Fruit fly (Drosophila melanogaster): ENCODE data around the gene Spn77Bc.
A peak's percentile ranks its signal among the peaks of the same experiment; 100 is the strongest.

Gene Spn77Bc

dm6 chr3L:20393357-20393756 is 50.9 kb downstream of the Spn77Bc start, which contains the start of gene CG33969 (continued):
- TF ChIP-seq Xrp1 (GFP tag; IDR thresholded peaks at IDR 0.05) (no peak), dm (GFP tag; optimal IDR thresholded peaks at IDR 0.05) (no peak), mld (GFP tag; IDR thresholded peaks at IDR 0.05; ENCODE audit: partially characterized antibody) (no peak), Vsx1 (GFP tag; optimal IDR thresholded peaks at IDR 0.05) (peak; percentile 20), pita (GFP tag; optimal IDR thresholded peaks at IDR 0.05) (no peak), CG14014 (GFP tag; IDR thresholded peaks at IDR 0.05) (no peak), crc (GFP tag; optimal IDR thresholded peaks at IDR 0.05) (no peak), nerfin-1 (tag; optimal IDR thresholded peaks at IDR 0.05) (no peak), NFAT (GFP tag; IDR thresholded peaks at IDR 0.05) (no peak), CG14050 (GFP tag; IDR thresholded peaks at IDR 0.05) (no peak), trh (GFP tag; optimal IDR thresholded peaks at IDR 0.05) (no peak), hbn (GFP tag; IDR thresholded peaks at IDR 0.05; ENCODE audit: partially characterized antibody) (peak; percentile 32; the same call in 1 of the 2 replicates), CG15514 (GFP tag; optimal IDR thresholded peaks at IDR 0.05) (peak; percentile 42), CG15011 (GFP tag; optimal IDR thresholded peaks at IDR 0.05) (no peak), CG18476 (GFP tag; optimal IDR thresholded peaks at IDR 0.05) (no peak), hth (optimal IDR thresholded peaks at IDR 0.05) (no peak), kay (GFP tag; optimal IDR thresholded peaks at IDR 0.05) (no peak), abd-A (tag; optimal IDR thresholded peaks at IDR 0.05) (no peak), CG30020 (tag; optimal IDR thresholded peaks at IDR 0.05) (peak; percentile 9), hb (GFP tag; IDR thresholded peaks at IDR 0.05; ENCODE audit: partially characterized antibody) (no peak), Dip2 (GFP tag; IDR thresholded peaks at IDR 0.05) (no peak), Usf (GFP tag; optimal IDR thresholded peaks at IDR 0.05) (no peak), Ada2b (GFP tag; IDR thresholded peaks at IDR 0.05) (no peak), CG2678 (tag; optimal IDR thresholded peaks at IDR 0.05) (no peak), CG3065 (GFP tag; optimal IDR thresholded peaks at IDR 0.05) (no peak), unpg (GFP tag; optimal IDR thresholded peaks at IDR 0.05) (no peak), CG13287 (GFP tag; IDR thresholded peaks at IDR 0.05; ENCODE audit: partially characterized antibody) (peak; percentile 58), az2 (GFP tag; optimal IDR thresholded peaks at IDR 0.05) (no peak), vvl (GFP tag; IDR thresholded peaks at IDR 0.05) (no peak), sna (GFP tag; IDR thresholded peaks at IDR 0.05; ENCODE audit: partially characterized antibody) (no peak), Taf1 (GFP tag; IDR thresholded peaks at IDR 0.05) (no peak), CG12299 (tag; optimal IDR thresholded peaks at IDR 0.05) (no peak), Opbp (GFP tag; IDR thresholded peaks at IDR 0.05; ENCODE audit: partially characterized antibody) (no peak; the same call in 2 of the 3 replicates), Optix (GFP tag; IDR thresholded peaks at IDR 0.05) (0 out of 3 replicates have a peak, but pooled peaks have one; percentile 23), Abd-B (GFP tag; optimal IDR thresholded peaks at IDR 0.05) (no peak), CG8359 (GFP tag; optimal IDR thresholded peaks at IDR 0.05; ENCODE audit: borderline replicate concordance) (no peak), Mes4 (GFP tag; optimal IDR thresholded peaks at IDR 0.05) (no peak), CG13296 (GFP tag; optimal IDR thresholded peaks at IDR 0.05) (no peak), Camta (GFP tag; optimal IDR thresholded peaks at IDR 0.05) (no peak), sd (tag; optimal IDR thresholded peaks at IDR 0.05) (no peak), CG13424 (tag; optimal IDR thresholded peaks at IDR 0.05) (no peak), chif (GFP tag; optimal IDR thresholded peaks at IDR 0.05) (no peak), crp (GFP tag; optimal IDR thresholded peaks at IDR 0.05) (peak in 1 of 2 experiments; percentile 35), ara (GFP tag; IDR thresholded peaks at IDR 0.05) (no peak), tup (GFP tag; optimal IDR thresholded peaks at IDR 0.05) (no peak), tgo (GFP tag; IDR thresholded peaks at IDR 0.05) (no peak), CG8388 (GFP tag; optimal IDR thresholded peaks at IDR 0.05) (no peak), Aef1 (GFP tag; IDR thresholded peaks at IDR 0.05) (no peak), Med (GFP tag) (peak; percentile 65), Dref (GFP tag; IDR thresholded peaks at IDR 0.05) (peak; percentile 64), lbe (GFP tag; optimal IDR thresholded peaks at IDR 0.05) (peak; percentile 21)
